Worm (Caenorhabditis elegans): ENCODE results near the gene C07A9.12.

DNA sequence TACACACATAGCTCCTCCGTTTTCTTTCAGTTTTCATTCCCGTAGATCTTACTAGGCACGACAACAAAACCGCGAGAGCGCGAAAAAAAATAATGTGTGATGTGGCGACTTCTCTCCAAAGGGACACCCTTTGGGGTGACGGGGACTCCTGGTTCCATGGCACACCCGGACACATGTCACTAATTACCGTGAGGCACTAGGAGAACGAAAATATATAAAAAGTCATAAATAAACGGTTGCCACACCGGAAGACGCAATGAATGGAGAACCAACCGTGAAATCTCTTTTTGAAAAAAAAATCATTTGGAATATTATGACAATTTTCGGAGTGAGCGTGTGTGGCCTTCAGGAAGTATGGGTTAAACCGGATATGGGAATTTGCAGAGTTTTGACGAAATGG is 3.1 kb upstream of the C07A9.12 start:
- TF ChIP-seq W03F9.2 (tag; optimal IDR thresholded peaks at IDR 0.05) = no peak
- no peak for TF ChIP-seq dao-5 (tag; optimal IDR thresholded peaks at IDR 0.05)
